Worm (Caenorhabditis elegans) whole organism, L4 larva: ENCODE measurements around the gene copb-2.

Source experiments
- F44E2.7 ChIP-seq: fragments of 200-800 bp; sonication (Bioruptor generic); IDR thresholded peaks from 2 replicates; pipeline ENCODE4 v2.1.2; 2022; ENCODE audit warnings: missing genetic modification characterization, missing compliant biosample characterization
- R02D3.7 ChIP-seq: fragments of 150-350 bp; sonication (generic microtip); optimal IDR thresholded peaks from 3 replicates; lab custom pipeline; 2014; ENCODE audit warnings: missing biosample characterization, missing genetic modification characterization
- T20F7.1 ChIP-seq: fragments of 200-800 bp; sonication (Bioruptor generic); optimal IDR thresholded peaks from 2 replicates; lab custom pipeline; 2018; ENCODE audit warnings: mild to moderate bottlenecking, missing genetic modification characterization, missing compliant biosample characterization
- T26A8.4 ChIP-seq: fragments of 200-800 bp; sonication (Bioruptor generic); IDR thresholded peaks from 2 replicates; pipeline ENCODE4 v1.3.6; 2022; ENCODE audit warnings: missing genetic modification characterization, missing compliant biosample characterization
- Y5F2A.4 ChIP-seq: fragments of 200-800 bp; sonication (Bioruptor generic); optimal IDR thresholded peaks from 2 replicates; lab custom pipeline; 2018; ENCODE audit warnings: mild to moderate bottlenecking, missing genetic modification characterization, missing compliant biosample characterization
- ZK337.2 ChIP-seq: fragments of 200-800 bp; sonication (Bioruptor generic); IDR thresholded peaks from 2 replicates; pipeline ENCODE4 v1.3.6; 2022; ENCODE audit warnings: missing genetic modification reagents, missing genetic modification characterization, missing compliant biosample characterization
- aha-1 ChIP-seq: fragments of 150-350 bp; peaks from one replicate; lab custom pipeline; 2014; ENCODE audit warnings: missing biosample characterization, missing genetic modification characterization
- ama-1 ChIP-seq: fragments of 150-350 bp; optimal IDR thresholded peaks from 2 replicates; lab custom pipeline; 2014; ENCODE audit warnings: inconsistent platforms, mixed read lengths
- arid-1 ChIP-seq: fragments of 200-800 bp; sonication (Bioruptor generic); conservative IDR thresholded peaks from 2 replicates; pipeline ENCODE4 v1.3.6; 2022; ENCODE audit warnings: missing genetic modification reagents, missing genetic modification characterization, missing compliant biosample characterization
- ceh-62 ChIP-seq: sonication (generic microtip); optimal IDR thresholded peaks from 2 replicates; lab custom pipeline; 2017; ENCODE audit warnings: missing biosample characterization, missing genetic modification characterization
- ces-1 ChIP-seq: fragments of 150-350 bp; sonication (generic microtip); optimal IDR thresholded peaks from 4 replicates; lab custom pipeline; 2014; ENCODE audit warnings: missing biosample characterization, missing genetic modification reagents, missing genetic modification characterization
- cey-2 ChIP-seq: sonication (generic microtip); optimal IDR thresholded peaks from 3 replicates; lab custom pipeline; 2017; ENCODE audit warnings: missing genetic modification characterization, mild to moderate bottlenecking, missing compliant biosample characterization, antibody characterized with exemption, borderline replicate concordance; ENCODE audit not compliant: insufficient read depth
- daf-16 ChIP-seq, 3 experiments: sonication (generic microtip); optimal IDR thresholded peaks; 2 replicates each; lab custom pipeline; 2016 to 2017; ENCODE audit warnings: missing genetic modification characterization in 3 of 3, missing genetic modification reagents in 3 of 3, mild to moderate bottlenecking in 2 of 3, missing compliant biosample characterization in 2 of 3, missing biosample characterization in 1 of 3, moderate library complexity in 1 of 3
- daf-8 ChIP-seq: fragments of 200-800 bp; sonication (Bioruptor generic); IDR thresholded peaks from 2 replicates; pipeline ENCODE4 v1.3.6; 2022; ENCODE audit warnings: missing genetic modification characterization, missing compliant biosample characterization
- dmd-6 ChIP-seq: fragments of 200-800 bp; sonication (Bioruptor generic); IDR thresholded peaks from 2 replicates; pipeline ENCODE4 v1.3.6; 2022; ENCODE audit warnings: missing genetic modification reagents, missing genetic modification characterization, missing compliant biosample characterization
- dmd-8 ChIP-seq: fragments of 200-800 bp; sonication (Bioruptor generic); IDR thresholded peaks from 2 replicates; pipeline ENCODE4 v1.3.6; 2022; ENCODE audit warnings: missing genetic modification characterization, missing compliant biosample characterization
- duxl-1 ChIP-seq: sonication (generic microtip); optimal IDR thresholded peaks from 2 replicates; lab custom pipeline; 2016; ENCODE audit warnings: mild to moderate bottlenecking, missing genetic modification characterization, moderate library complexity, missing compliant biosample characterization; ENCODE audit not compliant: poor library complexity
- egl-27 ChIP-seq: sonication (generic microtip); optimal IDR thresholded peaks from 3 replicates; lab custom pipeline; 2017; ENCODE audit warnings: missing biosample characterization, missing genetic modification reagents, missing genetic modification characterization
- egl-43 ChIP-seq: fragments of 200-800 bp; sonication (Bioruptor generic); IDR thresholded peaks from 2 replicates; pipeline ENCODE4 v1.3.6; 2022; ENCODE audit warnings: missing genetic modification reagents, missing genetic modification characterization, missing compliant biosample characterization
- fkh-10 ChIP-seq: fragments of 150-350 bp; optimal IDR thresholded peaks from 2 replicates; lab custom pipeline; 2014; ENCODE audit warnings: missing biosample characterization, missing genetic modification reagents, missing genetic modification characterization
- hif-1 ChIP-seq, 2 experiments: sonication (generic microtip); optimal IDR thresholded peaks; 2 replicates each; lab custom pipeline; 2016 to 2017; ENCODE audit warnings: missing compliant biosample characterization in 2 of 2, missing genetic modification characterization in 2 of 2, missing genetic modification reagents in 2 of 2, missing genotype in 2 of 2, mild to moderate bottlenecking in 1 of 2
- hlh-30 ChIP-seq: sonication (generic microtip); optimal IDR thresholded peaks from 2 replicates; lab custom pipeline; 2017; ENCODE audit warnings: antibody characterized with exemption, mild to moderate bottlenecking, missing genetic modification characterization, missing compliant biosample characterization; ENCODE audit not compliant: insufficient read depth
- lin-1 ChIP-seq: fragments of 200-800 bp; sonication (Bioruptor generic); IDR thresholded peaks from 2 replicates; pipeline ENCODE4 v1.3.6; 2022; ENCODE audit warnings: missing genetic modification reagents, missing genetic modification characterization, missing compliant biosample characterization
- lin-13 ChIP-seq: fragments of 150-350 bp; optimal IDR thresholded peaks from 2 replicates; lab custom pipeline; 2014; ENCODE audit warnings: missing biosample characterization, missing genetic modification reagents, missing genetic modification characterization
- lin-29 ChIP-seq: fragments of 200-800 bp; sonication (Bioruptor generic); IDR thresholded peaks from 2 replicates; pipeline ENCODE4 v1.3.6; 2022; ENCODE audit warnings: missing genetic modification reagents, missing genetic modification characterization, missing compliant biosample characterization
- lir-3 ChIP-seq: sonication (generic microtip); optimal IDR thresholded peaks from 2 replicates; lab custom pipeline; 2016; ENCODE audit warnings: mild to moderate bottlenecking, missing genetic modification characterization, missing compliant biosample characterization
- lsy-2 ChIP-seq, 2 experiments: fragments of 150-350 bp in 1 of 2; sonication (generic microtip) in 1 of 2; optimal IDR thresholded peaks; 2 replicates each; lab custom pipeline; 2014 to 2017; ENCODE audit warnings: missing biosample characterization in 2 of 2, missing genetic modification characterization in 2 of 2
- madf-5 ChIP-seq, 2 experiments: fragments of 200-800 bp; sonication (Bioruptor generic); IDR thresholded peaks; 2 replicates each; pipeline ENCODE4 v1.3.6; 2022; ENCODE audit warnings: missing compliant biosample characterization in 2 of 2, missing genetic modification characterization in 2 of 2
- mdl-1 ChIP-seq, 2 experiments: fragments of 150-350 bp in 1 of 2; sonication (generic microtip) in 1 of 2; optimal IDR thresholded peaks; 2 replicates each; lab custom pipeline; 2014 to 2017; ENCODE audit warnings: missing biosample characterization in 2 of 2, missing genetic modification characterization in 2 of 2
- mdt-29 ChIP-seq: fragments of 200-800 bp; sonication (Bioruptor generic); IDR thresholded peaks from 2 replicates; pipeline ENCODE4 v1.3.6; 2022; ENCODE audit warnings: missing genetic modification reagents, missing genetic modification characterization, missing compliant biosample characterization
- nhr-102 ChIP-seq: sonication (generic microtip); optimal IDR thresholded peaks from 2 replicates; lab custom pipeline; 2016; ENCODE audit warnings: mild to moderate bottlenecking, missing genetic modification characterization, moderate library complexity, missing compliant biosample characterization
- nhr-11 ChIP-seq: fragments of 150-350 bp; optimal IDR thresholded peaks from 2 replicates; lab custom pipeline; 2014; ENCODE audit warnings: missing biosample characterization, missing genetic modification characterization
- nhr-111 ChIP-seq: fragments of 200-800 bp; sonication (Bioruptor generic); optimal IDR thresholded peaks from 2 replicates; lab custom pipeline; 2018; ENCODE audit warnings: mild to moderate bottlenecking, missing genetic modification characterization, missing compliant biosample characterization
- nhr-28 ChIP-seq: fragments of 150-350 bp; optimal IDR thresholded peaks from 2 replicates; lab custom pipeline; 2014; ENCODE audit warnings: missing biosample characterization, missing genetic modification characterization
- nhr-42 ChIP-seq: fragments of 200-800 bp; sonication (Bioruptor generic); IDR thresholded peaks from 2 replicates; pipeline ENCODE4 v1.3.6; 2022; ENCODE audit warnings: missing genetic modification characterization, missing compliant biosample characterization
- pqm-1 ChIP-seq: sonication (generic microtip); optimal IDR thresholded peaks from 2 replicates; lab custom pipeline; 2017; ENCODE audit warnings: missing biosample characterization, missing genetic modification characterization
- sdz-12 ChIP-seq: fragments of 200-800 bp; sonication (Bioruptor generic); optimal IDR thresholded peaks from 2 replicates; lab custom pipeline; 2018; ENCODE audit warnings: mild to moderate bottlenecking, missing genetic modification characterization, missing compliant biosample characterization
- snpc-1.2 ChIP-seq: fragments of 200-800 bp; sonication (Bioruptor generic); IDR thresholded peaks from 2 replicates; pipeline ENCODE4 v1.3.6; 2022; ENCODE audit warnings: missing genetic modification reagents, missing genetic modification characterization, missing compliant biosample characterization
- tag-97 ChIP-seq: fragments of 200-800 bp; sonication (Bioruptor generic); IDR thresholded peaks from 2 replicates; pipeline ENCODE4 v1.3.6; 2022; ENCODE audit warnings: missing genetic modification characterization, missing compliant biosample characterization
- unc-39 ChIP-seq: sonication (generic microtip); optimal IDR thresholded peaks from 2 replicates; lab custom pipeline; 2017; ENCODE audit warnings: missing biosample characterization, missing genetic modification characterization
- zip-11 ChIP-seq: fragments of 200-800 bp; sonication (Bioruptor generic); IDR thresholded peaks from 2 replicates; pipeline ENCODE4 v1.3.6; 2022; ENCODE audit warnings: missing genetic modification characterization, missing compliant biosample characterization
- ztf-7 ChIP-seq: fragments of 150-350 bp; optimal IDR thresholded peaks from 2 replicates; lab custom pipeline; 2014; ENCODE audit warnings: missing biosample characterization, missing genetic modification characterization

The copb-2 gene

ce11 chrIV:9444417-9445026, 15.0 kb upstream of the copb-2 start (continued):
- TF ChIP-seq egl-27 (no peak), zip-11 (GFP tag; lab: Robert Waterston, UW) (no peak), duxl-1 (tag; lab: Kevin White, UChicago) (peak; percentile 84), unc-39 (tag; lab: Kevin White, UChicago) (no peak), nhr-102 (peak; percentile 87), madf-5 (GFP tag; IDR thresholded peaks at IDR 0.05; lab: Robert Waterston, UW) (no peak), R02D3.7 (no peak), sdz-12 (no peak), T26A8.4 (GFP tag; lab: Robert Waterston, UW) (peak; percentile 93), snpc-1.2 (peak; percentile 94), lin-13 (peak; percentile 91), nhr-28 (tag; lab: Kevin White, UChicago) (peak; percentile 88), fkh-10 (peak; percentile 88), mdt-29 (peak; percentile 67; the same call in 1 of the 2 replicates), lsy-2 (tag; optimal IDR thresholded peaks at IDR 0.05; lab: Kevin White, UChicago) (peak; percentile 75 to 93), lin-1 (GFP tag; lab: Robert Waterston, UW) (peak; percentile 76), Y5F2A.4 (GFP tag; lab: Kevin White, UChicago) (peak; percentile 9), ZK337.2 (GFP tag; lab: Robert Waterston, UW) (0 out of 2 replicates have a peak, but pooled peaks have one; percentile 33), ces-1 (GFP tag; lab: Kevin White, UChicago) (peak; percentile 23), egl-43 (GFP tag; lab: Robert Waterston, UW) (peak; percentile 84), nhr-111 (GFP tag; lab: Kevin White, UChicago) (no peak), ceh-62 (no peak), dmd-6 (peak; percentile 90), mdl-1 (tag; optimal IDR thresholded peaks at IDR 0.05; lab: Kevin White, UChicago) (peak; percentile 72 to 95), tag-97 (GFP tag; lab: Robert Waterston, UW) (no peak), pqm-1 (tag; lab: Kevin White, UChicago) (no peak)

ce11 chrIV:9445407-9445806, 14.1 kb upstream of the copb-2 start, which contains the start of gene hsp-12.3:
Gene hsp-12.3 (minus strand): TSS chrIV:9445507.
- TF ChIP-seq hif-1 (tag; optimal IDR thresholded peaks at IDR 0.05; lab: Kevin White, UChicago) (peak in 1 of 2 experiments; percentile 1), ZK337.2 (GFP tag; lab: Robert Waterston, UW) (no peak)

ce11 chrIV:9447209-9447608, 12.3 kb upstream of the copb-2 start, which contains the start of gene hsp-12.6:
Gene hsp-12.6 (minus strand): TSS chrIV:9447228.
- TF ChIP-seq nhr-42 (GFP tag; lab: Robert Waterston, UW) (no peak), daf-16 (GFP tag; optimal IDR thresholded peaks at IDR 0.05; lab: Kevin White, UChicago) (peak in 1 of 2 experiments; percentile 80), daf-16 (tag; optimal IDR thresholded peaks at IDR 0.05; lab: Kevin White, UChicago) (no peak), nhr-11 (peak; percentile 54), hlh-30 (tag; lab: Kevin White, UChicago) (peak; percentile 48)

ce11 chrIV:9450375-9450774, 9.2 kb upstream of the copb-2 start, which contains the start of gene cpin-1:
Gene cpin-1 (plus strand): TSS chrIV:9450675.
- TF ChIP-seq F44E2.7 (GFP tag; lab: Robert Waterston, UW): no peak
- no peak for TF ChIP-seq sdz-12
- no peak for TF ChIP-seq lin-29 (GFP tag; lab: Robert Waterston, UW)
- TF ChIP-seq lir-3 (tag; lab: Kevin White, UChicago): no peak
- TF ChIP-seq madf-5 (GFP tag; IDR thresholded peaks at IDR 0.05; lab: Robert Waterston, UW): no peak
- no peak for TF ChIP-seq dmd-8
- TF ChIP-seq duxl-1 (tag; lab: Kevin White, UChicago): no peak
- no peak for TF ChIP-seq ztf-7
- no peak for TF ChIP-seq ama-1 (lab: Kevin White, UChicago)
- no peak for TF ChIP-seq daf-16 (GFP tag; optimal IDR thresholded peaks at IDR 0.05; lab: Kevin White, UChicago)
- TF ChIP-seq daf-16 (tag; optimal IDR thresholded peaks at IDR 0.05; lab: Kevin White, UChicago): no peak
- TF ChIP-seq dmd-6: no peak
- TF ChIP-seq T20F7.1 (GFP tag; lab: Kevin White, UChicago): no peak
- TF ChIP-seq Y5F2A.4 (GFP tag; lab: Kevin White, UChicago): no peak
- no peak for TF ChIP-seq cey-2 (tag; lab: Kevin White, UChicago)
- no peak for TF ChIP-seq arid-1 (GFP tag; lab: Robert Waterston, UW)
- TF ChIP-seq daf-8 (GFP tag; lab: Robert Waterston, UW): no peak
- TF ChIP-seq mdl-1 (tag; optimal IDR thresholded peaks at IDR 0.05; lab: Kevin White, UChicago): no peak
- TF ChIP-seq aha-1: no peak
- TF ChIP-seq, all 104 proteins: peak for 0
